Fruit fly (Drosophila melanogaster) whole organism, wandering third instar larva: ENCODE measurements around the gene CG7275.

ENCODE experiments used
- Dfd ChIP-seq: fragments of >200 bp; optimal IDR thresholded peaks from 2 replicates; lab custom pipeline; 2017; ENCODE audit warnings: missing biosample characterization, missing genetic modification characterization
- Hr78 ChIP-seq: fragments of >200 bp; optimal IDR thresholded peaks from 2 replicates; lab custom pipeline; 2017; ENCODE audit warnings: missing biosample characterization, missing genetic modification characterization
- Myc ChIP-seq: fragments of >200 bp; optimal IDR thresholded peaks from 2 replicates; lab custom pipeline; 2017
- N ChIP-seq: fragments of >200 bp; optimal IDR thresholded peaks from 2 replicates; lab custom pipeline; 2018; ENCODE audit warnings: missing biosample characterization, missing external identifiers, missing genetic modification characterization
- usp ChIP-seq: fragments of >200 bp; optimal IDR thresholded peaks from 2 replicates; lab custom pipeline; 2017; ENCODE audit warnings: missing biosample characterization, missing genetic modification characterization

- no peak for TF ChIP-seq Myc (lab: Kevin White, UChicago)
- TF ChIP-seq Hr78 (GFP tag; lab: Kevin White, UChicago) = no peak
- no peak for TF ChIP-seq Dfd
- no peak for TF ChIP-seq usp (GFP tag; lab: Kevin White, UChicago)
- no peak for TF ChIP-seq N
Measured at dm6 chr3L:15540682-15541081, 41.9 kb downstream of the CG7275 start.
